Worm (Caenorhabditis elegans) whole organism, L1 larva: Measurements from ENCODE around the gene let-418.

Experiments used
- ama-1 ChIP-seq: fragments of 150-350 bp; optimal IDR thresholded peaks from 2 replicates; lab custom pipeline; 2014
- egl-13 ChIP-seq: sonication (generic microtip); optimal IDR thresholded peaks from 2 replicates; lab custom pipeline; 2016; ENCODE audit warnings: missing genotype, missing genetic modification reagents, missing genetic modification characterization, missing compliant biosample characterization
- elt-2 ChIP-seq: sonication (generic microtip); optimal IDR thresholded peaks from 2 replicates; lab custom pipeline; 2016; ENCODE audit warnings: missing genetic modification characterization, mild to moderate bottlenecking, inconsistent platforms, missing compliant biosample characterization, missing genetic modification reagents
- fkh-10 ChIP-seq: sonication (generic microtip); optimal IDR thresholded peaks from 2 replicates; lab custom pipeline; 2017; ENCODE audit warnings: missing biosample characterization, missing genetic modification reagents, missing genetic modification characterization
- fkh-8 ChIP-seq: sonication (generic microtip); optimal IDR thresholded peaks from 2 replicates; lab custom pipeline; 2016; ENCODE audit warnings: mild to moderate bottlenecking, missing genetic modification characterization, missing compliant biosample characterization
- lin-14 ChIP-seq: fragments of 200-800 bp; sonication (Bioruptor generic); optimal IDR thresholded peaks from 2 replicates; lab custom pipeline; 2018; ENCODE audit warnings: mild to moderate bottlenecking, missing genetic modification characterization, moderate library complexity, missing compliant biosample characterization
- lin-35 ChIP-seq, 2 experiments: fragments of 150-350 bp; optimal IDR thresholded peaks; 2 replicates each; lab custom pipeline; 2014; ENCODE audit warnings: missing biosample characterization in 2 of 2, missing genetic modification characterization in 2 of 2, missing genetic modification reagents in 2 of 2
- mab-9 ChIP-seq: fragments of 200-800 bp; sonication (Bioruptor generic); IDR thresholded peaks from 2 replicates; pipeline ENCODE4 v1.3.6; 2022; ENCODE audit warnings: missing genetic modification reagents, missing genetic modification characterization, missing compliant biosample characterization
- nhr-77 ChIP-seq: fragments of 150-350 bp; optimal IDR thresholded peaks from 2 replicates; lab custom pipeline; 2014; ENCODE audit warnings: missing biosample characterization, missing genetic modification characterization
- nhr-85 ChIP-seq: sonication (generic microtip); peaks from one replicate; lab custom pipeline; 2016; ENCODE audit warnings: missing genetic modification characterization, inconsistent platforms, missing compliant biosample characterization
- snpc-4 ChIP-seq: fragments of 150-350 bp; optimal IDR thresholded peaks from 2 replicates; lab custom pipeline; 2014; ENCODE audit warnings: missing biosample characterization, missing genetic modification characterization
- unc-62 ChIP-seq: fragments of 150-350 bp; optimal IDR thresholded peaks from 2 replicates; lab custom pipeline; 2014; ENCODE audit warnings: missing biosample characterization, missing genetic modification reagents, missing genetic modification characterization
- unc-86 ChIP-seq: sonication (generic microtip); optimal IDR thresholded peaks from 2 replicates; lab custom pipeline; 2016; ENCODE audit warnings: missing genetic modification characterization, missing compliant biosample characterization
- zag-1 ChIP-seq: fragments of 150-350 bp; optimal IDR thresholded peaks from 2 replicates; lab custom pipeline; 2014; ENCODE audit warnings: missing biosample characterization, missing genetic modification characterization

DNA sequence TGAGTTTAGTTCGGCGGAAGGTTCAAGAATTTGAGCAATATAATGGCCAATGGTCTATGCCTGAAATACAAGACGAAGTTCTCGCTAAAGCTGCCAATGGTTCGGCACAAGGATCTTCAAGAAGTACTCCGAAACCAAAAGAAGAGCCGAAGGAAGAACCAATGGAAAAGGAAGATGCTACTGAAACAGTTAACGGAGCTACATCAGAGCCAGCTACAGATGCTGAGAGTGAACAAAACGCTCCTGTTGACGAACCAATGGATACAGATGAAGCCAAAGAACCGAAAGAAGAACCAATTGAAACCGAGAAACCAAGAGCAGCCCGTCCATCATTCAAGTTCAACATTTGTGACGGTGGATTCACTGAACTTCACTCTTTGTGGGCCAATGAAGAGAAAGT is 4.6 kb downstream of the let-418 start:
- TF ChIP-seq mab-9 (GFP tag; lab: Robert Waterston, UW) (no peak), snpc-4 (tag; lab: Kevin White, UChicago) (no peak), egl-13 (tag; lab: Kevin White, UChicago) (no peak), unc-86 (no peak), nhr-85 (no peak), zag-1 (no peak), fkh-10 (no peak), unc-62 (GFP tag; lab: Kevin White, UChicago) (no peak), lin-35 (GFP tag; optimal IDR thresholded peaks at IDR 0.05; lab: Kevin White, UChicago) (no peak), elt-2 (tag; lab: Kevin White, UChicago) (no peak), fkh-8 (tag; lab: Kevin White, UChicago) (no peak), nhr-77 (tag; lab: Kevin White, UChicago) (no peak), lin-14 (GFP tag; lab: Kevin White, UChicago) (no peak), ama-1 (lab: Kevin White, UChicago) (no peak)
